Worm (Caenorhabditis elegans): ENCODE data around the gene W04G3.12.

The W04G3.12 gene

DNA sequence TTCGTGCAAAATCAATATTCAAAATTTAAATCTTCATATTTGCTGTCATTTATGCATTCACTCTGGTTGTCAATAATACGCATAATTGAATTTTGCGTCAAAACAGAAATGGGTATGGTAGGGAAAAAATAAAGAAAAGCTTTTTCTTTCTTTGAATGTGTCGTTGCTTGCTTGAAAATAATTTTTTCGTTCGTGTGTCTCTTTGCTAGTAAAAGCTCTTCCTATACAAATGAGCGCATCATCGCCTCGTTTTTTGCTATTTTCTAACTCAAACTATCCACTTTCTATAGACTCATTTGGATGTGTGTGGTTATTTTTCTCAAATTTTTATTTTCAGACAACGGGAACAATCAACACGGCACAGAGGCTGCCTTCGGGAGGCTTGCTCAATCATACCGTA is 48.0 kb downstream of the W04G3.12 start, which contains the start of gene ldb-1:
TSS of gene ldb-1 (plus strand) at position 301 of the 400 bp plus-strand sequence.
- no peak for TF ChIP-seq unc-39 (tag; optimal IDR thresholded peaks at IDR 0.05)
- no peak for TF ChIP-seq lin-15B (tag; optimal IDR thresholded peaks at IDR 0.05)
- no peak for TF ChIP-seq skn-1 (tag; optimal IDR thresholded peaks at IDR 0.05)
- TF ChIP-seq ama-1 (optimal IDR thresholded peaks at IDR 0.05) = no peak
- TF ChIP-seq lsy-12 (tag; optimal IDR thresholded peaks at IDR 0.05) = no peak
- TF ChIP-seq nhr-76 (tag; optimal IDR thresholded peaks at IDR 0.05) = no peak
- TF ChIP-seq ceh-9 (tag; optimal IDR thresholded peaks at IDR 0.05) = no peak
- TF ChIP-seq snpc-4 (tag; optimal IDR thresholded peaks at IDR 0.05) = no peak
- no peak for TF ChIP-seq ceh-82 (tag; optimal IDR thresholded peaks at IDR 0.05)
- TF ChIP-seq R02D3.7 (tag; optimal IDR thresholded peaks at IDR 0.05) = no peak
- TF ChIP-seq ztf-4 (tag; optimal IDR thresholded peaks at IDR 0.05) = no peak
- no peak for TF ChIP-seq lin-39 (tag; optimal IDR thresholded peaks at IDR 0.05)
- TF ChIP-seq mml-1 (tag; optimal IDR thresholded peaks at IDR 0.05) = no peak
- TF ChIP-seq nhr-11 (tag; optimal IDR thresholded peaks at IDR 0.05) = no peak
- no peak for TF ChIP-seq jun-1 (tag; optimal IDR thresholded peaks at IDR 0.05)
- no peak for TF ChIP-seq nfya-1 (tag; optimal IDR thresholded peaks at IDR 0.05; ENCODE audit: insufficient read depth)

All from whole organism, L3 larva.